Worm (Caenorhabditis elegans): ENCODE measurements around the gene rbm-39.

- no peak for TF ChIP-seq ceh-9 (tag; optimal IDR thresholded peaks at IDR 0.05)
- no peak for TF ChIP-seq sox-4 (tag; optimal IDR thresholded peaks at IDR 0.05)
- TF ChIP-seq tbx-7 (tag; optimal IDR thresholded peaks at IDR 0.05): no peak
- TF ChIP-seq fkh-10 (GFP tag; optimal IDR thresholded peaks at IDR 0.05): no peak
- no peak for TF ChIP-seq eyg-1 (tag; optimal IDR thresholded peaks at IDR 0.05)
- TF ChIP-seq K02D7.2 (tag; optimal IDR thresholded peaks at IDR 0.05): no peak
- no peak for TF ChIP-seq lin-11 (tag; optimal IDR thresholded peaks at IDR 0.05)
- no peak for TF ChIP-seq hlh-8 (tag; optimal IDR thresholded peaks at IDR 0.05)
- TF ChIP-seq pqm-1 (tag; optimal IDR thresholded peaks at IDR 0.05): no peak
- no peak for TF ChIP-seq ama-1 (optimal IDR thresholded peaks at IDR 0.05)
- no peak for TF ChIP-seq hlh-13 (GFP tag; optimal IDR thresholded peaks at IDR 0.05)
- TF ChIP-seq nhr-11 (tag; optimal IDR thresholded peaks at IDR 0.05): no peak
These were observed 5.8 kb upstream of the rbm-39 start for ce11 chrIV:1006662-1007061.
